Worm (Caenorhabditis elegans) whole organism, L3 larva: Measurements from ENCODE around the gene fut-4.

Experiments used
- R02D3.7 ChIP-seq: fragments of 150-350 bp; optimal IDR thresholded peaks from 2 replicates; lab custom pipeline; 2014; ENCODE audit warnings: missing biosample characterization, missing genetic modification characterization
- ZK546.5 ChIP-seq: sonication (generic microtip); optimal IDR thresholded peaks from 2 replicates; lab custom pipeline; 2017; ENCODE audit warnings: missing biosample characterization, missing genetic modification characterization
- ceh-28 ChIP-seq: fragments of 150-350 bp; optimal IDR thresholded peaks from 2 replicates; lab custom pipeline; 2014; ENCODE audit warnings: missing biosample characterization, missing genetic modification reagents, missing genetic modification characterization
- ceh-82 ChIP-seq: fragments of 150-350 bp; optimal IDR thresholded peaks from 2 replicates; lab custom pipeline; 2014; ENCODE audit warnings: missing biosample characterization, missing genetic modification characterization
- daf-12 ChIP-seq: fragments of 150-350 bp; optimal IDR thresholded peaks from 2 replicates; lab custom pipeline; 2014; ENCODE audit warnings: missing biosample characterization, missing genetic modification reagents, missing genetic modification characterization
- egl-5 ChIP-seq: fragments of 150-350 bp; optimal IDR thresholded peaks from 2 replicates; lab custom pipeline; 2017; ENCODE audit warnings: missing biosample characterization, missing genetic modification reagents, missing genetic modification characterization, inconsistent platforms
- elt-1 ChIP-seq: fragments of 150-350 bp; optimal IDR thresholded peaks from 2 replicates; lab custom pipeline; 2014; ENCODE audit warnings: missing biosample characterization, missing genetic modification characterization
- elt-2 ChIP-seq: sonication (generic microtip); optimal IDR thresholded peaks from 2 replicates; lab custom pipeline; 2016; ENCODE audit warnings: missing genetic modification reagents, mild to moderate bottlenecking, missing genetic modification characterization, missing compliant biosample characterization
- eor-1 ChIP-seq, 2 experiments: fragments of 150-350 bp; optimal IDR thresholded peaks; 2 replicates each; lab custom pipeline; 2014 to 2018; ENCODE audit warnings: missing biosample characterization in 2 of 2, missing genetic modification characterization in 2 of 2
- fkh-10 ChIP-seq: sonication (generic microtip); optimal IDR thresholded peaks from 2 replicates; lab custom pipeline; 2017; ENCODE audit warnings: missing biosample characterization, missing genetic modification reagents, missing genetic modification characterization
- fkh-2 ChIP-seq: fragments of 150-350 bp; optimal IDR thresholded peaks from 2 replicates; lab custom pipeline; 2014; ENCODE audit warnings: missing biosample characterization, missing genetic modification reagents, missing genetic modification characterization
- fos-1 ChIP-seq: fragments of 150-350 bp; optimal IDR thresholded peaks from 2 replicates; lab custom pipeline; 2014; ENCODE audit warnings: missing biosample characterization, missing genetic modification characterization
- hmg-11 ChIP-seq: sonication (generic microtip); optimal IDR thresholded peaks from 2 replicates; lab custom pipeline; 2016; ENCODE audit warnings: missing genetic modification characterization, missing compliant biosample characterization
- jun-1 ChIP-seq: fragments of 150-350 bp; optimal IDR thresholded peaks from 2 replicates; lab custom pipeline; 2014; ENCODE audit warnings: missing biosample characterization, missing genetic modification reagents, missing genetic modification characterization
- lin-15B ChIP-seq: fragments of 150-350 bp; optimal IDR thresholded peaks from 2 replicates; lab custom pipeline; 2014; ENCODE audit warnings: missing biosample characterization, missing genetic modification characterization
- lsy-12 ChIP-seq: sonication (generic microtip); optimal IDR thresholded peaks from 2 replicates; lab custom pipeline; 2016; ENCODE audit warnings: mild to moderate bottlenecking, missing genetic modification characterization, missing compliant biosample characterization
- mdl-1 ChIP-seq: fragments of 150-350 bp; optimal IDR thresholded peaks from 2 replicates; lab custom pipeline; 2014; ENCODE audit warnings: missing biosample characterization, missing genetic modification characterization
- nfya-1 ChIP-seq: sonication (generic microtip); optimal IDR thresholded peaks from 2 replicates; lab custom pipeline; 2017; ENCODE audit warnings: missing genetic modification characterization, mild to moderate bottlenecking, missing compliant biosample characterization, antibody characterized with exemption, moderate library complexity; ENCODE audit not compliant: insufficient read depth
- nhr-11 ChIP-seq: fragments of 150-350 bp; optimal IDR thresholded peaks from 2 replicates; lab custom pipeline; 2014; ENCODE audit warnings: missing biosample characterization, missing genetic modification characterization
- nhr-23 ChIP-seq: fragments of 150-350 bp; optimal IDR thresholded peaks from 2 replicates; lab custom pipeline; 2014; ENCODE audit warnings: missing biosample characterization, missing genetic modification reagents, missing genetic modification characterization
- nhr-43 ChIP-seq: sonication (generic microtip); optimal IDR thresholded peaks from 2 replicates; lab custom pipeline; 2016; ENCODE audit warnings: mild to moderate bottlenecking, missing genetic modification characterization, missing compliant biosample characterization; ENCODE audit not compliant: poor library complexity, severe bottlenecking
- nhr-76 ChIP-seq: fragments of 150-350 bp; sonication (generic microtip); optimal IDR thresholded peaks from 5 replicates; lab custom pipeline; 2014; ENCODE audit warnings: missing biosample characterization, missing genetic modification characterization
- nhr-77 ChIP-seq: fragments of 150-350 bp; optimal IDR thresholded peaks from 2 replicates; lab custom pipeline; 2014; ENCODE audit warnings: missing biosample characterization, missing genetic modification characterization
- pha-4 ChIP-seq: fragments of 150-350 bp; optimal IDR thresholded peaks from 2 replicates; lab custom pipeline; 2014; ENCODE audit warnings: missing biosample characterization, missing genetic modification reagents, missing genetic modification characterization
- pqm-1 ChIP-seq: fragments of 150-350 bp; optimal IDR thresholded peaks from 2 replicates; lab custom pipeline; 2017; ENCODE audit warnings: missing biosample characterization, missing genetic modification characterization, inconsistent platforms
- sea-2 ChIP-seq: fragments of 150-350 bp; sonication (generic microtip); optimal IDR thresholded peaks from 4 replicates; lab custom pipeline; 2014; ENCODE audit warnings: missing biosample characterization, missing genetic modification reagents, missing genetic modification characterization
- skn-1 ChIP-seq: fragments of 150-350 bp; optimal IDR thresholded peaks from 2 replicates; lab custom pipeline; 2014; ENCODE audit warnings: missing biosample characterization, missing genetic modification characterization
- snpc-4 ChIP-seq: fragments of 150-350 bp; optimal IDR thresholded peaks from 2 replicates; lab custom pipeline; 2014; ENCODE audit warnings: missing biosample characterization, missing genetic modification characterization
- tbx-2 ChIP-seq: sonication (generic microtip); optimal IDR thresholded peaks from 2 replicates; lab custom pipeline; 2016; ENCODE audit warnings: mild to moderate bottlenecking, missing genetic modification characterization, missing compliant biosample characterization
- unc-39 ChIP-seq: sonication (generic microtip); optimal IDR thresholded peaks from 4 replicates; lab custom pipeline; 2017; ENCODE audit warnings: missing biosample characterization, missing genetic modification characterization
- unc-62 ChIP-seq: fragments of 150-350 bp; sonication (generic microtip); optimal IDR thresholded peaks from 4 replicates; lab custom pipeline; 2014; ENCODE audit warnings: missing biosample characterization, missing genetic modification reagents, missing genetic modification characterization
- zag-1 ChIP-seq: fragments of 150-350 bp; optimal IDR thresholded peaks from 2 replicates; lab custom pipeline; 2014; ENCODE audit warnings: missing biosample characterization, missing genetic modification characterization
- ztf-11 ChIP-seq: fragments of 150-350 bp; optimal IDR thresholded peaks from 2 replicates; lab custom pipeline; 2014; ENCODE audit warnings: missing biosample characterization, missing genetic modification characterization
- ztf-4 ChIP-seq: fragments of 150-350 bp; optimal IDR thresholded peaks from 2 replicates; lab custom pipeline; 2014; ENCODE audit warnings: missing biosample characterization, missing genetic modification characterization

Gene fut-4

DNA sequence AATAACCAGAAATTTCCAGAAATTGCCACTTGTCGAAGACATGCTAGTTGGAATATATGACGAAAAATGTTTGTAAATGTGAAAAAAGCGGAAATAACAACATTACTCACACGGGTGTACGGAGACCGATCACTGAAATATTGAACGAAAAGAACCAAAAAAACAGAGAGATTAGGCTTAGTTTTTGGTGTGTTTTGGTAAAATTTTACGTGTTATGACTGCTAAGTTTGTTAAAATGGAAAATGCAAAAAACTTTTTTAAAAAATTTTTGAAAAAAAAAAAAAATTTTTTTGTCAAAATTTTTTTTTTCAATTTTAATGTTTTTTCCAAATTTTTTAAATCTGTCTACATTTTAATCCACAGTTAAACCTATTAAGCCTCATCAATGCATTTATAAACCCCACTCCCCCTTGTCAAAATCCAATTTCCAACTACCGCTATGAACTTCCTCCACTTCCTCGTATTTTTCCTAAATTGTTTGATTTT is at the start of gene fut-4, which contains the start of gene K12H6.10:
Gene fut-4, minus strand, starts transcription at position 101 of the 486 bp plus-strand sequence.
Gene K12H6.10, plus strand, starts transcription at position 436 of the 486 bp plus-strand sequence.
- TF ChIP-seq eor-1 (tag; optimal IDR thresholded peaks at IDR 0.05; lab: Kevin White, UChicago) (no peak), fkh-2 (tag; lab: Kevin White, UChicago) (no peak), nhr-43 (tag; lab: Kevin White, UChicago) (no peak), lin-15B (no peak)

DNA sequence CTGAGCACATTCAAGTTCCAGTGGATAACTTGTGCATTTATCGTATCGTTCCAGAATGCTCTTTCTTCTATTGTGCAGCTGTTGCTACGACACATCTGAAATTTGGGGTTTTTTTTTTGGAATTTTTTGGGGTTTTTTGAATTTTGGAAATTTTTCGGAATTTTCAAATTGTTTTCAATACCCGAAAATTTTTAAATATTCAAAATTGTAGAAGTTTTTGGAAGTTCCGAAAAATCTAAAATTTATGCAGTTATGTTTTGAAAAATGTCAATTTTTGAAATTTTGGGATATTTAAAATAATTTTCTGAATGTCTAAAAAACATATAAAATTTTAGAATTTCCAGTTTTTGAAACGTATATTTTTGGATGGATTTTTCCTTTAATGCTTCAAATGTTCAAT is 49.5 kb upstream of the fut-4 start, which contains the start of gene Y110A2AL.10:
Gene Y110A2AL.10, minus strand, starts transcription at position 101 of the 400 bp plus-strand sequence.
- TF ChIP-seq ztf-11 (tag; lab: Kevin White, UChicago), result no peak
- TF ChIP-seq sea-2 (GFP tag; lab: Kevin White, UChicago), result no peak
- no peak for TF ChIP-seq nhr-11 (tag; lab: Kevin White, UChicago)
- TF ChIP-seq egl-5 (tag; lab: Kevin White, UChicago), result no peak
- no peak for TF ChIP-seq eor-1 (tag; optimal IDR thresholded peaks at IDR 0.05; lab: Kevin White, UChicago)
- TF ChIP-seq jun-1, result no peak
- TF ChIP-seq ceh-28 (tag; lab: Kevin White, UChicago), result no peak
- TF ChIP-seq nhr-23 (tag; lab: Kevin White, UChicago), result no peak
- TF ChIP-seq ZK546.5 (tag; lab: Kevin White, UChicago), result no peak
- TF ChIP-seq unc-39 (tag; lab: Kevin White, UChicago), result no peak
- no peak for TF ChIP-seq pha-4 (tag; lab: Kevin White, UChicago)

DNA sequence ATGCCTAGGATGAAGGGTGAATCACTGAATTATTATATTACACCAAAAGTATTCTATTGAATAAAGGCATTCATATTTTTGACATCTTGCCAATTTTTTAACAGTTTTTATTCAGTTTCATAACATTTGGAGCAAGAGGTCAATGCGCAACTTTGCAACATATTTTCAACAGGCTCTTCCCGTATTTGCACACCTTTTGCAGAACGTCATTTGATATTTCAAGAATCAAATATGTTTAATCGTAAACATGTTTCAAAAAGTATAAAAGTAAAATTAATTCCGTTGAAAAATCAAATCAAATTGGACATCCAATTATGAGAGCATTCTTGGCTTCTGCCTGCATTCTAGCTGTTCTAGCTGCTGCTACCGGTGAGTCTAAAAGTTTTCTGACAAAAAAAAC is 45.4 kb upstream of the fut-4 start, which contains the start of gene Y110A2AL.2:
Gene Y110A2AL.2, plus strand, starts transcription at position 301 of the 400 bp plus-strand sequence.
- no peak for TF ChIP-seq pha-4 (tag; lab: Kevin White, UChicago)
- no peak for TF ChIP-seq fos-1 (tag; lab: Kevin White, UChicago)
- TF ChIP-seq nhr-76, result no peak

DNA sequence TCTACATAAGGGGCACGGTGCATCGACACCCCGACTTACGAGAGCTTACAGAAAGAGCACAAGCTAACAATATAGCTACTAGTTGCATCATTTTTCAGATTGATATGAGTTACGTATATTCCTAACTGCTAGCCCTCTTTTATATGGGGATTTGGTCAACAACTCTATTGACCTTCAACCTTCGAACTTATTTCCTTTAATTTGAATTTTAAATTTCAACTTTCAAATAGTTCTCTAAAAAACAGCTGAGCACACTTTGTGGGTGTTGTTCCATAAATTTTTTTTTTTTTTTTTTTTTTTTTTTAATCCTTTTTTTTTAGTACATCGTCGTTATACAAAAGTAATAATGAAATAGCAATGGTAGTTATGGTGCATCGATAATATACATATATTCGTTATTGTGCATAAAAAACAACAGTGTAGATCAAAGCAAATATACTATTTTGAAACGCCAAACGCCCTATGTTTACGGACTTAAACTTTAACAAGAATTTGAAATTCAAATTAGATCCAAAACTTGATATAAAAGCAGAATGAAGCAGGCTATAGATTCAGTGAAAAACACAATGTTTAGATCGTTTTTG is 44.3 kb upstream of the fut-4 start, which contains the start of the genes Y110A2AL.9 and Y110A2AL.3:
Gene Y110A2AL.9, minus strand, starts transcription at position 101 of the 584 bp plus-strand sequence.
Gene Y110A2AL.3, plus strand, starts transcription at position 534 of the 584 bp plus-strand sequence.
- TF ChIP-seq ztf-11 (tag; lab: Kevin White, UChicago) (no peak), nhr-77 (tag; lab: Kevin White, UChicago) (no peak), sea-2 (GFP tag; lab: Kevin White, UChicago) (no peak), hmg-11 (tag; lab: Kevin White, UChicago) (no peak), R02D3.7 (no peak), ztf-4 (tag; lab: Kevin White, UChicago) (no peak), pha-4 (tag; lab: Kevin White, UChicago) (no peak), snpc-4 (tag; lab: Kevin White, UChicago) (no peak)

DNA sequence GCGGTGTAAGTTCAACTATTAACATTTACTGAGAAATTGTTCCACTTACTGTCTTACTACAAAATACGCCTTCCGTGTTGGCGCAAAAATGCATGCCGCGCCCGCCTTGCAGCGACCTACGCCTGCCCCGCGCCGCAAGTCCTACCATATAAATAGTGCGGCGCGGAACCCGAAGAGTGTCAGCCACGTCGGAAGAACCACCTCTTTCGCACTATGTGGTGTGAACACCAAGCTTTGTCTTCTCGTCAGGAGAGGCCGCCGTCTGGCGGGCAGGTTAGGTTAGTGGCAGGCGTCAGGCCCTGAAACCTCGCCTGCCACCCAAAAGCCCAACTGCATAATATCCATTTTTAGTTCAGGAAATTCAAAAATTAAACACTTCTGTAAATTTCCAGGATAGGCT is 43.0 kb upstream of the fut-4 start:
- no peak for TF ChIP-seq skn-1 (tag; lab: Kevin White, UChicago)
- TF ChIP-seq sea-2 (GFP tag; lab: Kevin White, UChicago), result no peak
- no peak for TF ChIP-seq daf-12
- TF ChIP-seq elt-1 (tag; lab: Kevin White, UChicago), result no peak
- TF ChIP-seq nfya-1, result no peak
- TF ChIP-seq pqm-1 (tag; lab: Kevin White, UChicago), result no peak
- TF ChIP-seq zag-1 (tag; lab: Kevin White, UChicago), result no peak
- TF ChIP-seq ztf-4 (tag; lab: Kevin White, UChicago), result no peak

DNA sequence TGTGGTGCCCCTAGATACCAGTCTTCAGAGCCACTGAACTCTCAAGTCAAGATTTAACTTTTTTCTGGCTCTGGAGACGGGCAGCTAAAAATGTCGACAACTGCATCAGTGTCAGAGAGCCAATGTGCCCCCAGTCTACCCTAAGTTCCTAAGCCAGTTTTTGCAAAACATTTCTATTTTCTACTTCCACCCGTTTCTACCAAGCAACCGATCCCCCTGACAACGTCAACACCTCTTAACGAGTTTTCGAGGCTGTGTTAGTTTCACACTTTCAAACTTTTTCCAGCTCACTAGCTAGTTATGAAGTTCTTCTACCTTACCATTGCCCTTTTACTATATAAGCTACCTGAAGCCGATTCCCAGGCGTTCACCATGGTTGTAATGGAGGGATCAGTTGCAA is 41.9 kb upstream of the fut-4 start, which contains the start of gene Y110A2AL.5:
Gene Y110A2AL.5, plus strand, starts transcription at position 301 of the 400 bp plus-strand sequence.
- no peak for TF ChIP-seq ceh-82 (tag; lab: Kevin White, UChicago)
- no peak for TF ChIP-seq nhr-76
- TF ChIP-seq eor-1 (tag; optimal IDR thresholded peaks at IDR 0.05; lab: Kevin White, UChicago), result no peak
- TF ChIP-seq fkh-10, result no peak
- TF ChIP-seq nhr-11 (tag; lab: Kevin White, UChicago), result no peak
- no peak for TF ChIP-seq unc-62 (GFP tag; lab: Kevin White, UChicago)
- TF ChIP-seq mdl-1 (tag; lab: Kevin White, UChicago), result no peak
- no peak for TF ChIP-seq elt-2
- no peak for TF ChIP-seq lsy-12 (tag; lab: Kevin White, UChicago)
- TF ChIP-seq pha-4 (tag; lab: Kevin White, UChicago), result no peak
- TF ChIP-seq tbx-2 (tag; lab: Kevin White, UChicago), result no peak
